Fruit fly (Drosophila melanogaster) whole organism, embryonic: ENCODE measurements around the gene CG10274.

Experiments
- CG10321 ChIP-seq: fragments of 200-800 bp; sonication (Bioruptor generic); IDR thresholded peaks from 2 replicates; pipeline ENCODE4 v1.3.6; 2022; ENCODE audit warnings: missing biosample characterization, missing genetic modification characterization
- CG10543 ChIP-seq: fragments of 200-800 bp; sonication (Bioruptor generic); optimal IDR thresholded peaks from 3 replicates; lab custom pipeline; 2017; ENCODE audit warnings: missing biosample characterization, mild to moderate bottlenecking, missing genetic modification characterization, moderate library complexity
- CG12219 ChIP-seq: fragments of 200-800 bp; sonication (Bioruptor generic); optimal IDR thresholded peaks from 3 replicates; lab custom pipeline; 2018; ENCODE audit warnings: missing biosample characterization, mild to moderate bottlenecking, missing genetic modification characterization
- CG13424 ChIP-seq: fragments of 200-800 bp; sonication (Bioruptor generic); optimal IDR thresholded peaks from 2 replicates; lab custom pipeline; 2019; ENCODE audit warnings: missing biosample characterization, mild to moderate bottlenecking, missing genetic modification characterization, moderate library complexity
- CG14667 ChIP-seq: fragments of 200-800 bp; sonication (Bioruptor generic); IDR thresholded peaks from 2 replicates; pipeline ENCODE4 v1.3.6; 2022; ENCODE audit warnings: missing biosample characterization, missing genetic modification characterization
- CG1603 ChIP-seq: fragments of 200-800 bp; sonication (Bioruptor generic); optimal IDR thresholded peaks from 2 replicates; lab custom pipeline; 2019; ENCODE audit warnings: missing biosample characterization, mild to moderate bottlenecking, missing genetic modification characterization, moderate library complexity
- CG1647 ChIP-seq: fragments of 200-800 bp; sonication (Bioruptor generic); optimal IDR thresholded peaks from 3 replicates; lab custom pipeline; 2016; ENCODE audit warnings: missing biosample characterization, missing genetic modification characterization
- CG16815 ChIP-seq: fragments of 200-800 bp; sonication (Bioruptor generic); optimal IDR thresholded peaks from 3 replicates; lab custom pipeline; 2017; ENCODE audit warnings: missing biosample characterization, mild to moderate bottlenecking, missing genetic modification characterization
- CG17568 ChIP-seq: fragments of 200-800 bp; sonication (Bioruptor generic); optimal IDR thresholded peaks from 2 replicates; lab custom pipeline; 2018; ENCODE audit warnings: missing biosample characterization, mild to moderate bottlenecking, missing genetic modification characterization, moderate library complexity
- CG2199 ChIP-seq: fragments of 200-800 bp; sonication (Bioruptor generic); IDR thresholded peaks from 3 replicates; pipeline ENCODE4 v1.3.6; 2022; ENCODE audit warnings: missing biosample characterization, missing genetic modification characterization
- CG31365 ChIP-seq: fragments of 200-800 bp; sonication (Bioruptor generic); optimal IDR thresholded peaks from 2 replicates; lab custom pipeline; 2018; ENCODE audit warnings: missing biosample characterization, mild to moderate bottlenecking, missing genetic modification characterization
- CG31441 ChIP-seq: fragments of 200-800 bp; sonication (Bioruptor generic); IDR thresholded peaks from 2 replicates; pipeline ENCODE4 v1.3.6; 2022; ENCODE audit warnings: missing biosample characterization, missing genetic modification characterization
- CG34422 ChIP-seq: fragments of 200-800 bp; sonication (Bioruptor generic); IDR thresholded peaks from 3 replicates; pipeline ENCODE4 v1.3.6; 2022; ENCODE audit warnings: missing biosample characterization, missing genetic modification characterization
- CG4854 ChIP-seq: fragments of 200-800 bp; sonication (Bioruptor generic); optimal IDR thresholded peaks from 2 replicates; lab custom pipeline; 2016; ENCODE audit warnings: missing biosample characterization, missing genetic modification characterization, inconsistent platforms
- CG5245 ChIP-seq: fragments of 200-800 bp; sonication (Bioruptor generic); optimal IDR thresholded peaks from 3 replicates; lab custom pipeline; 2016; ENCODE audit warnings: missing biosample characterization, missing genetic modification characterization
- CG5953 ChIP-seq: fragments of 200-800 bp; sonication (Bioruptor generic); IDR thresholded peaks from 2 replicates; pipeline ENCODE4 v1.3.6; 2022; ENCODE audit warnings: missing biosample characterization, missing genetic modification characterization
- CG8281 ChIP-seq: fragments of 200-800 bp; sonication (Bioruptor generic); optimal IDR thresholded peaks from 2 replicates; lab custom pipeline; 2018; ENCODE audit warnings: missing biosample characterization, mild to moderate bottlenecking, missing genetic modification characterization, moderate library complexity
- CG9437 ChIP-seq: fragments of 200-800 bp; sonication (Bioruptor generic); optimal IDR thresholded peaks from 2 replicates; lab custom pipeline; 2018; ENCODE audit warnings: missing biosample characterization, mild to moderate bottlenecking, missing genetic modification characterization
- CoRest ChIP-seq: fragments of 200-800 bp; sonication (Bioruptor generic); optimal IDR thresholded peaks from 3 replicates; lab custom pipeline; 2018; ENCODE audit warnings: missing biosample characterization, mild to moderate bottlenecking, missing genetic modification characterization, moderate library complexity
- Ets97D ChIP-seq: fragments of 200-800 bp; sonication (Bioruptor generic); optimal IDR thresholded peaks from 3 replicates; lab custom pipeline; 2016; ENCODE audit warnings: missing biosample characterization, missing genetic modification characterization
- HmgZ ChIP-seq: fragments of 200-800 bp; sonication (Bioruptor generic); optimal IDR thresholded peaks from 2 replicates; lab custom pipeline; 2018; ENCODE audit warnings: missing biosample characterization, mild to moderate bottlenecking, missing genetic modification characterization
- Hr51 ChIP-seq, 2 experiments: fragments of 200-800 bp; sonication (Bioruptor generic); optimal IDR thresholded peaks; 2 replicates in 1 of 2; 3 replicates in 1 of 2; lab custom pipeline; 2016 to 2018; ENCODE audit warnings: missing biosample characterization in 2 of 2, missing genetic modification characterization in 2 of 2, mild to moderate bottlenecking in 1 of 2, moderate library complexity in 1 of 2
- MESR4 ChIP-seq: fragments of 200-800 bp; sonication (Bioruptor generic); optimal IDR thresholded peaks from 2 replicates; lab custom pipeline; 2018; ENCODE audit warnings: missing biosample characterization, mild to moderate bottlenecking, missing genetic modification characterization, moderate library complexity
- Mad ChIP-seq: fragments of 200-800 bp; sonication (Bioruptor generic); optimal IDR thresholded peaks from 2 replicates; lab custom pipeline; 2016; ENCODE audit warnings: missing biosample characterization, missing genetic modification characterization
- Meics ChIP-seq: fragments of 200-800 bp; sonication (Bioruptor generic); optimal IDR thresholded peaks from 2 replicates; lab custom pipeline; 2017; ENCODE audit warnings: missing biosample characterization, mild to moderate bottlenecking, missing genetic modification characterization
- NFAT ChIP-seq: fragments of 200-800 bp; sonication (Bioruptor generic); IDR thresholded peaks from 2 replicates; pipeline ENCODE4 v1.3.6; 2022; ENCODE audit warnings: missing biosample characterization, missing genetic modification characterization
- Nf-YB ChIP-seq: fragments of 200-800 bp; sonication (Bioruptor generic); optimal IDR thresholded peaks from 3 replicates; lab custom pipeline; 2019; ENCODE audit warnings: missing biosample characterization, mild to moderate bottlenecking, missing genetic modification characterization, moderate library complexity
- Ptx1 ChIP-seq: fragments of 200-800 bp; sonication (Bioruptor generic); IDR thresholded peaks from 2 replicates; pipeline ENCODE4 v1.3.6; 2022; ENCODE audit warnings: missing biosample characterization, missing genetic modification characterization
- Scr ChIP-seq: fragments of 200-800 bp; sonication (Bioruptor generic); IDR thresholded peaks from 2 replicates; pipeline ENCODE4 v1.3.6; 2022; ENCODE audit warnings: missing biosample characterization, missing genetic modification characterization; ENCODE audit not compliant: partially characterized antibody
- Ssrp ChIP-seq: fragments of 200-800 bp; sonication (Bioruptor generic); optimal IDR thresholded peaks from 2 replicates; lab custom pipeline; 2018; ENCODE audit warnings: missing biosample characterization, mild to moderate bottlenecking, missing genetic modification characterization, moderate library complexity
- amos ChIP-seq: fragments of 200-800 bp; sonication (Bioruptor generic); IDR thresholded peaks from 2 replicates; pipeline ENCODE4 v1.3.6; 2022; ENCODE audit warnings: missing biosample characterization, missing genetic modification characterization; ENCODE audit not compliant: partially characterized antibody
- aop ChIP-seq: fragments of 200-800 bp; sonication (Bioruptor generic); IDR thresholded peaks from 2 replicates; pipeline ENCODE4 v1.3.6; 2022; ENCODE audit warnings: missing biosample characterization, missing genetic modification characterization
- br ChIP-seq: fragments of >200 bp; optimal IDR thresholded peaks from 2 replicates; lab custom pipeline; 2017
- cg ChIP-seq: fragments of 200-800 bp; sonication (Bioruptor generic); optimal IDR thresholded peaks from 3 replicates; lab custom pipeline; 2019; ENCODE audit warnings: missing biosample characterization, mild to moderate bottlenecking, missing genetic modification characterization, moderate library complexity
- ci ChIP-seq: fragments of 200-800 bp; sonication (Bioruptor generic); IDR thresholded peaks from 3 replicates; pipeline ENCODE4 v1.3.6; 2022; ENCODE audit warnings: missing biosample characterization, missing genetic modification characterization
- dpn ChIP-seq, 2 experiments: fragments of 200-800 bp; sonication (Bioruptor generic); optimal IDR thresholded peaks; 3 replicates each; lab custom pipeline; 2016; ENCODE audit warnings: missing biosample characterization in 2 of 2, missing genetic modification characterization in 2 of 2
- eyg ChIP-seq: fragments of 200-800 bp; sonication (Bioruptor generic); optimal IDR thresholded peaks from 3 replicates; lab custom pipeline; 2016; ENCODE audit warnings: missing biosample characterization, missing genetic modification characterization
- maf-S ChIP-seq: fragments of 200-800 bp; sonication (Bioruptor generic); optimal IDR thresholded peaks from 2 replicates; lab custom pipeline; 2016; ENCODE audit warnings: missing biosample characterization, missing genetic modification characterization
- org-1 ChIP-seq: fragments of 200-800 bp; sonication (Bioruptor generic); optimal IDR thresholded peaks from 2 replicates; lab custom pipeline; 2017; ENCODE audit warnings: missing biosample characterization, missing genetic modification characterization
- pho ChIP-seq: fragments of 200-800 bp; sonication (Bioruptor generic); optimal IDR thresholded peaks from 2 replicates; lab custom pipeline; 2016; ENCODE audit warnings: missing biosample characterization, missing genetic modification characterization
- pnt ChIP-seq: fragments of 200-800 bp; sonication (Bioruptor generic); optimal IDR thresholded peaks from 3 replicates; lab custom pipeline; 2016; ENCODE audit warnings: missing biosample characterization, missing genetic modification characterization
- sens-2 ChIP-seq: fragments of 200-800 bp; sonication (Bioruptor generic); IDR thresholded peaks from 2 replicates; pipeline ENCODE4 v1.3.6; 2022; ENCODE audit warnings: missing biosample characterization, missing genetic modification characterization
- sob ChIP-seq: fragments of 200-800 bp; sonication (Bioruptor generic); IDR thresholded peaks from 2 replicates; pipeline ENCODE4 v1.3.6; 2022; ENCODE audit warnings: missing biosample characterization, missing genetic modification characterization
- tll ChIP-seq, 2 experiments: fragments of 200-800 bp in 1 of 2; fragments of >200 bp in 1 of 2; sonication (Bioruptor generic) in 1 of 2; optimal IDR thresholded peaks; 2 replicates each; lab custom pipeline; 2017 to 2019; ENCODE audit warnings: missing biosample characterization in 2 of 2, missing genetic modification characterization in 2 of 2, mild to moderate bottlenecking in 1 of 2, moderate library complexity in 1 of 2
- trh ChIP-seq: fragments of 200-800 bp; sonication (Bioruptor generic); optimal IDR thresholded peaks from 2 replicates; lab custom pipeline; 2016; ENCODE audit warnings: missing biosample characterization, missing genetic modification characterization
- unpg ChIP-seq: fragments of 200-800 bp; sonication (Bioruptor generic); optimal IDR thresholded peaks from 3 replicates; lab custom pipeline; 2018; ENCODE audit warnings: missing biosample characterization, mild to moderate bottlenecking, missing genetic modification characterization, moderate library complexity
- wdn ChIP-seq: fragments of 200-800 bp; sonication (Bioruptor generic); IDR thresholded peaks from 2 replicates; pipeline ENCODE4 v1.3.6; 2022; ENCODE audit warnings: missing biosample characterization, missing genetic modification characterization
- zf30C ChIP-seq: fragments of 200-800 bp; sonication (Bioruptor generic); optimal IDR thresholded peaks from 3 replicates; lab custom pipeline; 2018; ENCODE audit warnings: missing biosample characterization, mild to moderate bottlenecking, missing genetic modification characterization

The CG10274 gene

dm6 chr3L:6188995-6189927 lies 7.6 kb upstream of the CG10274 start, which contains the start of the genes D19A and CG7386 (continued):
- TF ChIP-seq CG10543 (GFP tag; lab: Kevin White, UChicago) (peak; percentile 48), wdn (no peak), CG34422 (GFP tag; lab: Robert Waterston, UW) (peak; percentile 52), unpg (peak; percentile 67), Ets97D (GFP tag; lab: Kevin White, UChicago) (peak; percentile 57), CG13424 (peak; percentile 68), sob (GFP tag; lab: Robert Waterston, UW) (peak; percentile 70), HmgZ (tag; lab: Kevin White, UChicago) (peak; percentile 46), CG31365 (no peak), Scr (GFP tag; lab: Robert Waterston, UW) (no peak), CG12219 (GFP tag; lab: Kevin White, UChicago) (peak; percentile 42), br (no peak), Meics (GFP tag; lab: Kevin White, UChicago) (peak; percentile 55), CG9437 (GFP tag; lab: Kevin White, UChicago) (peak; percentile 21), org-1 (no peak), amos (GFP tag; lab: Robert Waterston, UW) (peak; percentile 34; the same call in 1 of the 2 replicates), Mad (GFP tag; lab: Kevin White, UChicago) (peak; percentile 16), CG5245 (GFP tag; lab: Kevin White, UChicago) (no peak), tll (GFP tag; optimal IDR thresholded peaks at IDR 0.05; lab: Kevin White, UChicago) (no peak), CG4854 (GFP tag; lab: Kevin White, UChicago) (no peak), CG10321 (GFP tag; lab: Robert Waterston, UW) (no peak), CG1647 (GFP tag; lab: Kevin White, UChicago) (peak; percentile 55), CG31441 (GFP tag; lab: Robert Waterston, UW) (peak; percentile 57), eyg (GFP tag; lab: Kevin White, UChicago) (no peak), trh (GFP tag; lab: Kevin White, UChicago) (no peak), CoRest (tag; lab: Kevin White, UChicago) (peak; percentile 70), CG5953 (GFP tag; lab: Robert Waterston, UW) (0 out of 2 replicates have a peak, but pooled peaks have one; percentile 25), dpn (GFP tag; optimal IDR thresholded peaks at IDR 0.05; lab: Kevin White, UChicago) (peak; percentile 33 to 62), MESR4 (GFP tag; lab: Kevin White, UChicago) (peak; percentile 78), maf-S (GFP tag; lab: Kevin White, UChicago) (peak; percentile 29), CG14667 (GFP tag; lab: Robert Waterston, UW) (peak; percentile 39; the same call in 1 of the 2 replicates), Ptx1 (GFP tag; lab: Robert Waterston, UW) (peak; percentile 67), CG17568 (GFP tag; lab: Kevin White, UChicago) (no peak), aop (GFP tag; lab: Robert Waterston, UW) (no peak), CG1603 (peak; percentile 59), Hr51 (GFP tag; optimal IDR thresholded peaks at IDR 0.05; lab: Kevin White, UChicago) (peak; percentile 17 to 49), pho (peak; percentile 38), CG8281 (tag; lab: Kevin White, UChicago) (no peak), sens-2 (GFP tag; lab: Robert Waterston, UW) (0 out of 2 replicates have a peak, but pooled peaks have one; percentile 17), cg (GFP tag; lab: Kevin White, UChicago) (peak; percentile 24), Ssrp (tag; lab: Kevin White, UChicago) (peak; percentile 25), Nf-YB (GFP tag; lab: Kevin White, UChicago) (peak; percentile 29), CG2199 (GFP tag; lab: Robert Waterston, UW) (0 out of 3 replicates have a peak, but pooled peaks have one; percentile 17), NFAT (GFP tag; lab: Robert Waterston, UW) (peak; percentile 75), zf30C (GFP tag; lab: Kevin White, UChicago) (peak; percentile 87), pnt (peak; percentile 39), CG16815 (GFP tag; lab: Kevin White, UChicago) (peak; percentile 12), ci (peak; percentile 75)
